Worm (Caenorhabditis elegans) whole organism, late embryonic: Measurements from ENCODE around the gene fipr-14.

Experiments
- ama-1 ChIP-seq: fragments of 150-350 bp; optimal IDR thresholded peaks from 2 replicates; lab custom pipeline; 2014
- ceh-48 ChIP-seq: sonication (generic microtip); optimal IDR thresholded peaks from 2 replicates; lab custom pipeline; 2016; ENCODE audit warnings: missing genetic modification characterization, inconsistent platforms, missing compliant biosample characterization
- ceh-6 ChIP-seq: fragments of 200-800 bp; sonication (Bioruptor generic); optimal IDR thresholded peaks from 2 replicates; lab custom pipeline; 2018; ENCODE audit warnings: mild to moderate bottlenecking, missing genetic modification characterization, missing compliant biosample characterization
- dmd-4 ChIP-seq: sonication (generic microtip); optimal IDR thresholded peaks from 2 replicates; lab custom pipeline; 2016; ENCODE audit warnings: borderline replicate concordance, missing genetic modification characterization, missing compliant biosample characterization
- ets-4 ChIP-seq: sonication (generic microtip); optimal IDR thresholded peaks from 2 replicates; lab custom pipeline; 2016; ENCODE audit warnings: missing genetic modification characterization, missing compliant biosample characterization
- pha-4 ChIP-seq: fragments of 150-350 bp; optimal IDR thresholded peaks from 2 replicates; lab custom pipeline; 2018; ENCODE audit warnings: missing biosample characterization, missing genetic modification reagents, missing genetic modification characterization
- sdc-2 ChIP-seq: sonication (generic microtip); optimal IDR thresholded peaks from 2 replicates; lab custom pipeline; 2016; ENCODE audit warnings: missing genotype, missing genetic modification characterization, missing compliant biosample characterization
- unc-55 ChIP-seq: sonication (generic microtip); optimal IDR thresholded peaks from 2 replicates; lab custom pipeline; 2017; ENCODE audit warnings: missing biosample characterization, missing genetic modification reagents, missing genetic modification characterization

DNA sequence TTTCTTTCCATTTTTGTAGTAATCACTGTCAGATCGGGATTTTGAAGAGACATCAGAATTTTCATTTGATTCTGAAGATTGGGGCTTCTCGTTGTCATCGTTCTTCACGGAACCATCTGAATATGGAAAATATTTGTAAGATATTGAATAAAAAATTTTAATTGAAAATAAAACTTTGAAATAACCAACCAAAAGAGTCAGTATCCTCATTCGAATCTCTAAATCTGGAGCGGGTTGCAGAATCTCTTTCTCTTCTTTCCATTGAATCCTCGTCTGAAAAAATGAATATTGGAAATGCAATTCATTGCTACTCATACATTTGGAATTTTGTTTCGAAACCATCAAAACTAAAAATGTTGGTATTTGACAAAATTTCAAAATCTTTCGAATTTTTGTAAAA lies 21.2 kb downstream of the fipr-14 start:
- TF ChIP-seq ets-4 (tag; lab: Kevin White, UChicago): no peak
- no peak for TF ChIP-seq pha-4
- no peak for TF ChIP-seq sdc-2 (tag; lab: Kevin White, UChicago)
- no peak for TF ChIP-seq ceh-48 (tag; lab: Kevin White, UChicago)
- TF ChIP-seq ceh-6 (GFP tag; lab: Kevin White, UChicago): no peak
- TF ChIP-seq ama-1 (lab: Kevin White, UChicago): no peak
- no peak for TF ChIP-seq unc-55
- no peak for TF ChIP-seq dmd-4 (tag; lab: Kevin White, UChicago)
